Worm (Caenorhabditis elegans): Measurements from ENCODE around the gene kreg-1.
A peak's percentile ranks its signal among the peaks of the same experiment; 100 is the strongest.

The kreg-1 gene

DNA sequence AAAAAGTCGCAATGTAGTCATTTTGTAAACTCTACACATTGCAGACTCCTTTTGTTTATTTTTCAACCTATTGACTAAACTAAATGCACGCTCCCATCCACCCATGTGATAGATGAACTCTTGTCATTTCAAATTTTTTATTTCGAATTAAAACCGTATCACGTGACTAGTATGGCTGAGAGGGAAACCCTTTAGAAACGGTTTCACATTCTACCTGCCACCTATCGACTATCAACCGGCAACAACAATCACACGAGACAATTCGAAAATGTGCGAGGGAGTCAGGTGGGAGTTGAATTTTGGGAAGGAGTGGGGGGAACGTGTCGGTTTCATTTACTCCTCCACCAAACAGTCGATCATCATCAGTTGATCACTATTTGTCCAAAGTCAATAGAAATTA lies 35.0 kb upstream of the kreg-1 start:
- TF ChIP-seq ztf-11 (tag; optimal IDR thresholded peaks at IDR 0.05) (no peak), elt-2 (tag; optimal IDR thresholded peaks at IDR 0.05) (peak; percentile 81), nhr-43 (tag; optimal IDR thresholded peaks at IDR 0.05; ENCODE audit: poor library complexity, severe bottlenecking) (peak; percentile 14), nhr-11 (tag; optimal IDR thresholded peaks at IDR 0.05) (no peak), lsy-12 (tag; optimal IDR thresholded peaks at IDR 0.05) (no peak), mdl-1 (tag; optimal IDR thresholded peaks at IDR 0.05) (peak; percentile 44), pqm-1 (tag; optimal IDR thresholded peaks at IDR 0.05) (peak; percentile 81), jun-1 (tag; optimal IDR thresholded peaks at IDR 0.05) (peak; percentile 2), pha-4 (tag; optimal IDR thresholded peaks at IDR 0.05) (peak; percentile 79), tbx-2 (tag; optimal IDR thresholded peaks at IDR 0.05) (no peak)

DNA sequence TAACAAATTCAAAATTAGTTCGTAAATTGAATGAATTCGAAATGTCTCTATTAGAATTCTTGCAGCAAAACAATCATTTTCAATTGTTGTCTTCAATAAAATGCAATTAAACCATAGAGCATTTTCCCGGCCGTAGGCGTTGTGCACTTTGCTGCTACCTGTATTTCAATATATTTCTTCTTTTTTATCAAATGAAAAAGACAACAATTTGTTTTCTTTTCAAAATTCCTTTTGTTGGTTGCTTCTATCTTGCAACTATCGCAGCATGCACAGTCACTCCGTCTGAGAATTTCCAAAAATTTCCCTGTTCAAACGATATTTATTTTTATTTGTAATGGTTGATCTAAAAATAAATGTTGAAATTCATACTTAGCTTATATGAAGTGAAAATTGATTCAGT lies 34.4 kb upstream of the kreg-1 start:
- TF ChIP-seq pha-4 (tag; optimal IDR thresholded peaks at IDR 0.05) (no peak), ceh-28 (tag; optimal IDR thresholded peaks at IDR 0.05) (no peak), mml-1 (tag; optimal IDR thresholded peaks at IDR 0.05) (no peak), elt-3 (tag; optimal IDR thresholded peaks at IDR 0.05) (no peak), nhr-11 (tag; optimal IDR thresholded peaks at IDR 0.05) (no peak), daf-12 (tag; optimal IDR thresholded peaks at IDR 0.05) (no peak), fos-1 (tag; optimal IDR thresholded peaks at IDR 0.05) (no peak), fkh-10 (GFP tag; optimal IDR thresholded peaks at IDR 0.05) (no peak), nhr-28 (tag; optimal IDR thresholded peaks at IDR 0.05) (no peak), lin-39 (tag; optimal IDR thresholded peaks at IDR 0.05) (no peak), mdl-1 (tag; optimal IDR thresholded peaks at IDR 0.05) (no peak)

DNA sequence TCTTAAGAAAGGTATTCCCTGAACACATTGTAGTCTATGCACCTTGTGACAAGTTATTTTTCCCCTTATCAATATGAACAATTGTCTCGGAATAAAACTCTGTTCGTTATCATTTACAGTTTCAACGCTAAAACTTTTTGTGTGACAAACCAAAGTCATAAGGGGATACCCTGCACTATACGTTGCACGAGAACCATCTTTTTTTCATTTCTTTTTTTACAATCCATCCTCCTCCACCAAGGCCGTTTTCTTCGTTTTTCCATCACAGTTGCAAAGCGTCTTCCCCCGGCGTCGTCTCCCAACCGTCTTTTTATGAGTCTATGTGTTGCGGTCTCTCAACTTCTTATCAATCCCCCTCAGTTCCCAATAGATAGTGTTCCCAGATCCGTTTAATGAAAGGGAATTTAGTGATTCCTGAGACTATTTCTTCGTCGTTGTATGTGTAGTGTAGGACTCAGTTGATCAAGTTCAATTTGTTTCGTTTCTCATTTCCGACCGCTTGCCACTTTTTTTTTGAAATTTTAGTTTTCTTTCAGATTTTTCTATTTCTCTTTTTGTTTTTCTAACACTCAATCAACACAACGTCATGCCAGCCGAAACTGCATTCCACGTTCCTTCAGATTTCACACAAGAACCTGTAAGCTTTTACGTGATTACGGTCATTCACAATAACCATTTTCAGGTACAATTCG lies 33.3 kb upstream of the kreg-1 start:
- TF ChIP-seq mdl-1 (tag; optimal IDR thresholded peaks at IDR 0.05): peak; percentile 56
- TF ChIP-seq elt-2 (tag; optimal IDR thresholded peaks at IDR 0.05): peak; percentile 84
- peak; percentile 38 for TF ChIP-seq jun-1 (tag; optimal IDR thresholded peaks at IDR 0.05)
- TF ChIP-seq elt-3 (tag; optimal IDR thresholded peaks at IDR 0.05): peak in 1 of 3 experiments; percentile 58
- peak; percentile 21 for TF ChIP-seq nhr-25 (tag; optimal IDR thresholded peaks at IDR 0.05)
- TF ChIP-seq nhr-12 (tag; optimal IDR thresholded peaks at IDR 0.05): no peak
- TF ChIP-seq pha-4 (tag; optimal IDR thresholded peaks at IDR 0.05): peak; percentile 34
- no peak for TF ChIP-seq egl-5 (tag; optimal IDR thresholded peaks at IDR 0.05)
- TF ChIP-seq lin-39 (tag; optimal IDR thresholded peaks at IDR 0.05): no peak
- no peak for TF ChIP-seq tbx-2 (tag; optimal IDR thresholded peaks at IDR 0.05)
- TF ChIP-seq ama-1 (optimal IDR thresholded peaks at IDR 0.05): no peak
- no peak for TF ChIP-seq zag-1 (tag; optimal IDR thresholded peaks at IDR 0.05)
- no peak for TF ChIP-seq ceh-9 (tag; optimal IDR thresholded peaks at IDR 0.05)
- TF ChIP-seq ceh-82 (tag; optimal IDR thresholded peaks at IDR 0.05): no peak
- TF ChIP-seq eor-1 (tag; optimal IDR thresholded peaks at IDR 0.05): no peak
- TF ChIP-seq pqm-1 (tag; optimal IDR thresholded peaks at IDR 0.05): peak; percentile 70

DNA sequence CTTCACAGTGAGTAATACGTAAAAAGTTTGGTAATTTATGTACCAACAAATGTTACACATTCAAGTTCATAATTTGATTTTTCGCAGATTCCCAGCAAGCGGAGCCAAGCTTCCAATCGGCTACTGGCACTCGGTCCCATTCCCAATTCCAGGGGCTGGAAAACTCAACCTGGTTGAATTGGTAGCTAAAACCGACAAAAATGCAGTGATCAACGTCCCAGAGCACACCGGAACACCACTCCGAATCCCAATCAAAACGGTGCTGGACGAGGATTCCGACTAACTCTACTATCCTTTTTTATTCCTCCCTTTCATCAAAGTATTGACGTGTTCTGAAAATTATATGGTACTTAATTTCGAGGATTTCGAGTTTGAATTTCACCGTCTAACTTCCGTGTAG lies 32.2 kb upstream of the kreg-1 start:
- TF ChIP-seq nhr-28 (tag; optimal IDR thresholded peaks at IDR 0.05) (no peak), nhr-67 (tag; optimal IDR thresholded peaks at IDR 0.05) (no peak), egl-27 (tag; optimal IDR thresholded peaks at IDR 0.05) (no peak)

DNA sequence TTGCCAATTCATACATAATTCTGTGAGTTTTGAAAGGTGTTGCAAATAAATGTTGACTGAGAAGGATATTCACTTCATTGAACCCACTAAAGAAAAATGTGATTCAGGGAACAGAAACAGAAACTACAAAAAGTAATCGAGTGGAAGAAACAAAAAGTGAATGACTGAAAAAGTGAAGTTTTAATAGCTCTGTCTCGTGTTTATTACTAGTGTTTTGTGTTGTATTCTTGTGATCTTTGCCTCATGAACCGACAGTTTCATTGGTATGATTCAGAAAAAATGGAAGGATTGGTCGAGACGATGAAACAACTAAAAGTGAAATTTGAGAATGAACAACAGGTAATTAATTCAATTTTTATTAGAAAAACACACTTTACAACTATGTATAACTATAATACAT lies 31.7 kb upstream of the kreg-1 start:
- TF ChIP-seq nhr-76 (tag; optimal IDR thresholded peaks at IDR 0.05) (no peak), skn-1 (tag; optimal IDR thresholded peaks at IDR 0.05) (no peak), nfya-1 (tag; optimal IDR thresholded peaks at IDR 0.05; ENCODE audit: insufficient read depth) (no peak), elt-2 (tag; optimal IDR thresholded peaks at IDR 0.05) (peak; percentile 7), ztf-11 (tag; optimal IDR thresholded peaks at IDR 0.05) (no peak), pqm-1 (tag; optimal IDR thresholded peaks at IDR 0.05) (peak; percentile 39), eor-1 (tag; optimal IDR thresholded peaks at IDR 0.05) (no peak), fos-1 (tag; optimal IDR thresholded peaks at IDR 0.05) (no peak), nhr-25 (tag; optimal IDR thresholded peaks at IDR 0.05) (no peak)

DNA sequence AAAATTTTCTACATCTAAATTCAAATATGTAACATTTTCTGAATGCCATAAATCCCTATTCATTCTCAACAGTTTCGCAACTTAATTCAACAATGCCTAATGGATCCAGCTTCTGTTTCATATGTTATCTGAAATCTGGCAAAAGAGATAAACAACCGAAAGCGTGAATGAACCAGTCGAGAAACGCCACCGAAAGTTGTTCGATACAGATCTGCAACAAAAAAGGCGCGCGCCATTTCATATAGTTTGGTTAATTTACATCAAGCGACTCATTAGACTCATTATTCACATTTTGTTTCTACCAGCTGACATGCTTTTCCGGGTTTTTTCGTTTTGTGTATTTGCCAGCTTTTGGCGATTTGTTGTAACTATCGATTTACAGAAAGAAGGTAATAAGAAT lies 28.0 kb upstream of the kreg-1 start, which contains the start of gene K09E2.1:
K09E2.1 (plus strand) TSS at position 301 of the 400 bp plus-strand sequence.
- TF ChIP-seq lin-15B (tag; optimal IDR thresholded peaks at IDR 0.05): no peak
- TF ChIP-seq nfya-1 (tag; optimal IDR thresholded peaks at IDR 0.05; ENCODE audit: insufficient read depth): no peak
- no peak for TF ChIP-seq daf-12 (tag; optimal IDR thresholded peaks at IDR 0.05)
- no peak for TF ChIP-seq mml-1 (tag; optimal IDR thresholded peaks at IDR 0.05)
- no peak for TF ChIP-seq sea-2 (GFP tag; optimal IDR thresholded peaks at IDR 0.05)
- no peak for TF ChIP-seq aly-2 (tag; optimal IDR thresholded peaks at IDR 0.05)
- TF ChIP-seq egl-27 (tag; optimal IDR thresholded peaks at IDR 0.05): no peak
- TF ChIP-seq nhr-67 (tag; optimal IDR thresholded peaks at IDR 0.05): no peak

Measured in whole organism, L3 larva.